Fruit fly (Drosophila melanogaster): ENCODE measurements around the gene CG3777.

DNA sequence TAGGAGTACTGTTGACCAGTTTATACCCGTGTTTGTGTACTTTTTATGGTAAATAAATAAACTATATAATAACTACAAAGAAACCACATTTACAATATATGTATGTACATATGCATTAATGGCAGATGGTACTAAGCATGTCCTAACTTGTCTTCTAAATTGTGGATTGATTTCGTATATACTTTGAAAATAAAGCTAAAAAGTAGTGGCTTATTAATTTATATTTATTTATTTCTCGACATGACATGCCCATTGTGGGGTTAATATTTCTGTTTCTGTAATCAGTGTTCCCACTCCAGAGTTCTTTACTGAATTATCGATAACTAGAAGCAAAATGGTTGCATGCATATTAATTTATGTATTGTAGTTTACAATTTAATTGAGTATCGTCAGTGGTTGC lies 24.1 kb upstream of the CG3777 start, which contains the start of gene cin:
- TF ChIP-seq CG6854 (GFP tag; optimal IDR thresholded peaks at IDR 0.05) (peak; percentile 3), Sox14 (GFP tag; optimal IDR thresholded peaks at IDR 0.05) (peak; percentile 54), CG1621 (tag; optimal IDR thresholded peaks at IDR 0.05) (peak; percentile 43), CG3919 (GFP tag; optimal IDR thresholded peaks at IDR 0.05) (no peak), CG10669 (GFP tag; optimal IDR thresholded peaks at IDR 0.05) (peak; percentile 63), CG6808 (GFP tag; optimal IDR thresholded peaks at IDR 0.05) (peak; percentile 53)
